Worm (Caenorhabditis elegans) whole organism, early embryonic: ENCODE data around the gene rps-14.

Source experiments
- ama-1 ChIP-seq: fragments of 150-350 bp; optimal IDR thresholded peaks from 2 replicates; lab custom pipeline; 2014
- ceh-13 ChIP-seq: fragments of 200-800 bp; sonication (Bioruptor generic); optimal IDR thresholded peaks from 2 replicates; lab custom pipeline; 2018; ENCODE audit warnings: mild to moderate bottlenecking, missing genetic modification characterization, missing compliant biosample characterization
- flt-1 ChIP-seq: fragments of 200-800 bp; sonication (Bioruptor generic); IDR thresholded peaks from 2 replicates; pipeline ENCODE4 v1.3.6; 2022; ENCODE audit warnings: missing genetic modification characterization, missing compliant biosample characterization
- hmbx-1 ChIP-seq: sonication (generic microtip); optimal IDR thresholded peaks from 2 replicates; lab custom pipeline; 2016; ENCODE audit warnings: mild to moderate bottlenecking, missing genetic modification characterization, missing compliant biosample characterization
- sea-1 ChIP-seq: fragments of 200-800 bp; sonication (Bioruptor generic); conservative IDR thresholded peaks from 2 replicates; pipeline ENCODE4 v1.3.6; 2022; ENCODE audit warnings: missing genetic modification characterization, missing compliant biosample characterization
- tbx-11 ChIP-seq: fragments of 200-800 bp; sonication (Bioruptor generic); IDR thresholded peaks from 2 replicates; pipeline ENCODE4 v1.3.6; 2022; ENCODE audit warnings: missing genetic modification characterization, missing compliant biosample characterization
- tra-4 ChIP-seq: sonication (generic microtip); optimal IDR thresholded peaks from 2 replicates; lab custom pipeline; 2017; ENCODE audit warnings: missing genetic modification characterization, missing compliant biosample characterization

ce11 chrIII:7201378-7202256, 22.2 kb upstream of the rps-14 start, which contains the start of gene dpy-31:
- TF ChIP-seq tra-4 (tag; lab: Kevin White, UChicago) (no peak), tbx-11 (GFP tag; lab: Robert Waterston, UW) (no peak), ceh-13 (GFP tag; lab: Kevin White, UChicago) (no peak), hmbx-1 (tag; lab: Kevin White, UChicago) (no peak), ama-1 (lab: Kevin White, UChicago) (no peak), flt-1 (GFP tag; lab: Robert Waterston, UW) (no peak), sea-1 (GFP tag; lab: Robert Waterston, UW) (no peak)
